Fruit fly (Drosophila melanogaster): Measurements from ENCODE around the gene Tango10.

Tango10 gene

DNA sequence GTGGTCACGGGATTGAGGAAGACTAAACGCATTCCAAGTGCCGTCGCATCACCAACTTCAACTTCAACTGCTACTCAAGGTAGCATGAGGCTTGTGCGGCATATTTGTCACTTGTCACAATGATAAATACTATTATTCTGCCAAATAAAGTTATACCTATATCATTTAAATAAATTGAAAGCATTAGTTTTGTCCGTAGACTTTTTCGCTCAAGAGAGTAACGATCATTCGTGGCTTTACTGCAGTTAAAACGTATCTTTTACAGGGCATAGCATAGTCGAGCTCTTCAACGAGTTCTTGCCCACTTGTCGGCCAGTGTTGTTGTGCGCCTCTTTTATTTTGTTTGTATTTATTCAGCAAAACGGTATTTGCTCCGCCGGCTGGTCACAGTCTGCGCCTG lies 16.4 kb downstream of the Tango10 start (continued):
- TF ChIP-seq lola (GFP tag; optimal IDR thresholded peaks at IDR 0.05) (no peak), da (GFP tag; optimal IDR thresholded peaks at IDR 0.05) (no peak), ERR (GFP tag; optimal IDR thresholded peaks at IDR 0.05) (no peak), CG17359 (tag; optimal IDR thresholded peaks at IDR 0.05) (no peak), Side (GFP tag; optimal IDR thresholded peaks at IDR 0.05) (no peak), CG1832 (GFP tag; optimal IDR thresholded peaks at IDR 0.05) (no peak), onecut (GFP tag; IDR thresholded peaks at IDR 0.05) (no peak), CG13894 (tag; optimal IDR thresholded peaks at IDR 0.05) (no peak), CG15514 (GFP tag; optimal IDR thresholded peaks at IDR 0.05) (no peak), CG10321 (GFP tag; IDR thresholded peaks at IDR 0.05) (no peak), ato (GFP tag; IDR thresholded peaks at IDR 0.05; ENCODE audit: partially characterized antibody) (no peak), CG14710 (tag; optimal IDR thresholded peaks at IDR 0.05) (peak; percentile 7), NK7.1 (GFP tag; optimal IDR thresholded peaks at IDR 0.05) (no peak), ranshi (GFP tag; IDR thresholded peaks at IDR 0.05) (no peak), shn (GFP tag; optimal IDR thresholded peaks at IDR 0.05) (no peak), Hsf (GFP tag; optimal IDR thresholded peaks at IDR 0.05) (no peak), CG18599 (GFP tag; optimal IDR thresholded peaks at IDR 0.05) (no peak), prd (optimal IDR thresholded peaks at IDR 0.05) (no peak), prd (GFP tag; IDR thresholded peaks at IDR 0.05) (0 out of 3 replicates have a peak, but pooled peaks have one; percentile 31), CG11247 (GFP tag; IDR thresholded peaks at IDR 0.05) (no peak), CG8944 (GFP tag; optimal IDR thresholded peaks at IDR 0.05) (no peak), CG10979 (tag; optimal IDR thresholded peaks at IDR 0.05) (peak; percentile 28), CG32532 (GFP tag; IDR thresholded peaks at IDR 0.05) (no peak), pum (GFP tag; optimal IDR thresholded peaks at IDR 0.05) (no peak), CG16815 (GFP tag; optimal IDR thresholded peaks at IDR 0.05) (no peak), E2f1 (GFP tag; IDR thresholded peaks at IDR 0.05) (no peak), crp (GFP tag; optimal IDR thresholded peaks at IDR 0.05) (no peak), bsh (GFP tag; optimal IDR thresholded peaks at IDR 0.05) (peak in 1 of 2 experiments; percentile 37), Asciz (GFP tag; optimal IDR thresholded peaks at IDR 0.05) (no peak), CG2129 (GFP tag; IDR thresholded peaks at IDR 0.05; ENCODE audit: partially characterized antibody) (no peak), chn (GFP tag; optimal IDR thresholded peaks at IDR 0.05) (no peak), CG4730 (GFP tag; IDR thresholded peaks at IDR 0.05) (no peak), CG8290 (GFP tag; optimal IDR thresholded peaks at IDR 0.05) (no peak), CG8290 (tag; optimal IDR thresholded peaks at IDR 0.05) (no peak), Kr (GFP tag; optimal IDR thresholded peaks at IDR 0.05) (no peak), CG32772 (GFP tag; IDR thresholded peaks at IDR 0.05) (no peak), tio (GFP tag; optimal IDR thresholded peaks at IDR 0.05) (no peak), ci (GFP tag; IDR thresholded peaks at IDR 0.05) (no peak), dpn (GFP tag; optimal IDR thresholded peaks at IDR 0.05) (no peak), seq (GFP tag; IDR thresholded peaks at IDR 0.05) (no peak), sna (GFP tag; IDR thresholded peaks at IDR 0.05; ENCODE audit: partially characterized antibody) (no peak), CG31388 (GFP tag; optimal IDR thresholded peaks at IDR 0.05) (no peak), CG4424 (GFP tag; optimal IDR thresholded peaks at IDR 0.05) (peak; percentile 19), insv (GFP tag; optimal IDR thresholded peaks at IDR 0.05) (no peak), CG9727 (GFP tag; optimal IDR thresholded peaks at IDR 0.05) (peak; percentile 7), Camta (GFP tag; optimal IDR thresholded peaks at IDR 0.05) (no peak), crol (GFP tag; IDR thresholded peaks at IDR 0.05) (no peak), Opbp (GFP tag; IDR thresholded peaks at IDR 0.05; ENCODE audit: partially characterized antibody) (no peak), Usf (GFP tag; optimal IDR thresholded peaks at IDR 0.05) (no peak), Oli (tag; optimal IDR thresholded peaks at IDR 0.05) (peak; percentile 2), Trl (optimal IDR thresholded peaks at IDR 0.05) (no peak), Trl (GFP tag; optimal IDR thresholded peaks at IDR 0.05) (no peak)
